Fruit fly (Drosophila melanogaster) whole organism, embryonic: ENCODE data around the gene CG1738.

ENCODE experiments used
- Adf1 ChIP-seq: fragments of 200-800 bp; sonication (Bioruptor generic); IDR thresholded peaks from 2 replicates; pipeline ENCODE4 v1.3.6; 2022; ENCODE audit warnings: missing biosample characterization, missing genetic modification characterization
- Antp ChIP-seq: fragments of 200-800 bp; sonication (Bioruptor generic); optimal IDR thresholded peaks from 3 replicates; lab custom pipeline; 2016; ENCODE audit warnings: missing biosample characterization, missing genetic modification characterization
- C15 ChIP-seq: fragments of 200-800 bp; sonication (Bioruptor generic); IDR thresholded peaks from 3 replicates; pipeline ENCODE4 v1.3.6; 2022; ENCODE audit warnings: missing biosample characterization, missing genetic modification characterization
- CG10267 ChIP-seq: fragments of 200-800 bp; sonication (Bioruptor generic); optimal IDR thresholded peaks from 2 replicates; lab custom pipeline; 2018; ENCODE audit warnings: missing biosample characterization, mild to moderate bottlenecking, missing genetic modification characterization, moderate library complexity
- CG10321 ChIP-seq: fragments of 200-800 bp; sonication (Bioruptor generic); IDR thresholded peaks from 2 replicates; pipeline ENCODE4 v1.3.6; 2022; ENCODE audit warnings: missing biosample characterization, missing genetic modification characterization
- CG10543 ChIP-seq: fragments of 200-800 bp; sonication (Bioruptor generic); optimal IDR thresholded peaks from 3 replicates; lab custom pipeline; 2017; ENCODE audit warnings: missing biosample characterization, mild to moderate bottlenecking, missing genetic modification characterization, moderate library complexity
- CG13296 ChIP-seq: fragments of 200-800 bp; sonication (Bioruptor generic); optimal IDR thresholded peaks from 3 replicates; lab custom pipeline; 2018; ENCODE audit warnings: missing biosample characterization, mild to moderate bottlenecking, missing genetic modification characterization
- CG16779 ChIP-seq: fragments of 200-800 bp; sonication (Bioruptor generic); IDR thresholded peaks from 2 replicates; pipeline ENCODE4 v1.3.6; 2022; ENCODE audit warnings: missing biosample characterization, missing genetic modification characterization
- CG16813 ChIP-seq: fragments of 200-800 bp; sonication (Bioruptor generic); IDR thresholded peaks from 3 replicates; pipeline ENCODE4 v1.3.6; 2022; ENCODE audit warnings: missing biosample characterization, missing genetic modification characterization; ENCODE audit not compliant: partially characterized antibody
- CG16815 ChIP-seq: fragments of 200-800 bp; sonication (Bioruptor generic); optimal IDR thresholded peaks from 3 replicates; lab custom pipeline; 2017; ENCODE audit warnings: missing biosample characterization, mild to moderate bottlenecking, missing genetic modification characterization
- CG17186 ChIP-seq: fragments of 200-800 bp; sonication (Bioruptor generic); optimal IDR thresholded peaks from 3 replicates; lab custom pipeline; 2017; ENCODE audit warnings: missing biosample characterization, missing genetic modification reagents, missing genetic modification characterization
- CG18262 ChIP-seq: fragments of 200-800 bp; optimal IDR thresholded peaks from 3 replicates; lab custom pipeline; 2019; ENCODE audit warnings: missing biosample characterization, mild to moderate bottlenecking, missing genetic modification characterization, moderate library complexity
- CG18619 ChIP-seq: fragments of 200-800 bp; sonication (Bioruptor generic); optimal IDR thresholded peaks from 3 replicates; lab custom pipeline; 2017; ENCODE audit warnings: missing biosample characterization, mild to moderate bottlenecking, missing genetic modification characterization
- CG2712 ChIP-seq: fragments of 200-800 bp; optimal IDR thresholded peaks from 3 replicates; lab custom pipeline; 2019; ENCODE audit warnings: missing biosample characterization, mild to moderate bottlenecking, missing genetic modification characterization, moderate library complexity
- CG31388 ChIP-seq: fragments of 200-800 bp; sonication (Bioruptor generic); optimal IDR thresholded peaks from 2 replicates; lab custom pipeline; 2016; ENCODE audit warnings: missing biosample characterization, missing genetic modification characterization
- CG42726 ChIP-seq: fragments of 200-800 bp; sonication (Bioruptor generic); IDR thresholded peaks from 2 replicates; pipeline ENCODE4 v1.3.6; 2022; ENCODE audit warnings: missing biosample characterization, missing genetic modification characterization; ENCODE audit not compliant: partially characterized antibody
- CG8944 ChIP-seq: fragments of 200-800 bp; sonication (Bioruptor generic); optimal IDR thresholded peaks from 3 replicates; lab custom pipeline; 2016; ENCODE audit warnings: missing biosample characterization, missing genetic modification characterization
- CHES-1-like ChIP-seq: fragments of 200-800 bp; sonication (Bioruptor generic); optimal IDR thresholded peaks from 2 replicates; lab custom pipeline; 2016; ENCODE audit warnings: missing biosample characterization, missing genetic modification characterization
- Chrac-16 ChIP-seq: fragments of 200-800 bp; sonication (Bioruptor generic); optimal IDR thresholded peaks from 3 replicates; lab custom pipeline; 2016; ENCODE audit warnings: missing biosample characterization, missing genetic modification characterization
- CkIIα-i1 ChIP-seq: fragments of 200-800 bp; sonication (Bioruptor generic); IDR thresholded peaks from 2 replicates; pipeline ENCODE4 v1.3.6; 2022; ENCODE audit warnings: missing biosample characterization, missing genetic modification characterization
- Dbx ChIP-seq: fragments of 200-800 bp; sonication (Bioruptor generic); IDR thresholded peaks from 3 replicates; pipeline ENCODE4 v1.3.6; 2022; ENCODE audit warnings: missing biosample characterization, missing genetic modification characterization
- Eip74EF ChIP-seq, 2 experiments: fragments of 200-800 bp in 1 of 2; fragments of >200 bp in 1 of 2; sonication (Bioruptor generic) in 1 of 2; optimal IDR thresholded peaks; 2 replicates each; lab custom pipeline; 2017 to 2019; ENCODE audit warnings: missing biosample characterization in 2 of 2, missing genetic modification characterization in 2 of 2, mild to moderate bottlenecking in 1 of 2, moderate library complexity in 1 of 2
- Fer2 ChIP-seq: fragments of 200-800 bp; sonication (Bioruptor generic); optimal IDR thresholded peaks from 2 replicates; lab custom pipeline; 2018; ENCODE audit warnings: missing biosample characterization, mild to moderate bottlenecking, missing genetic modification characterization, moderate library complexity
- Gug ChIP-seq: fragments of 200-800 bp; sonication (Bioruptor generic); IDR thresholded peaks from 4 replicates; pipeline ENCODE4 v1.3.6; 2022; ENCODE audit warnings: missing biosample characterization, missing genetic modification characterization
- HLH4C ChIP-seq: fragments of 200-800 bp; sonication (Bioruptor generic); IDR thresholded peaks from 3 replicates; pipeline ENCODE4 v1.3.6; 2022; ENCODE audit warnings: missing biosample characterization, missing genetic modification characterization; ENCODE audit not compliant: partially characterized antibody
- HLH54F ChIP-seq: fragments of 200-800 bp; sonication (Bioruptor generic); optimal IDR thresholded peaks from 3 replicates; lab custom pipeline; 2016; ENCODE audit warnings: missing biosample characterization, missing genetic modification characterization
- Mrtf ChIP-seq: fragments of 200-800 bp; sonication (Bioruptor generic); IDR thresholded peaks from 3 replicates; pipeline ENCODE4 v1.3.6; 2022; ENCODE audit warnings: missing biosample characterization, missing genetic modification characterization
- Myb ChIP-seq: fragments of 200-800 bp; sonication (Bioruptor generic); optimal IDR thresholded peaks from 2 replicates; lab custom pipeline; 2016; ENCODE audit warnings: missing biosample characterization, missing genetic modification characterization
- NC2α ChIP-seq: fragments of 200-800 bp; sonication (Bioruptor generic); optimal IDR thresholded peaks from 2 replicates; lab custom pipeline; 2016; ENCODE audit warnings: missing biosample characterization, missing genetic modification characterization
- NK7.1 ChIP-seq: fragments of 200-800 bp; sonication (Bioruptor generic); optimal IDR thresholded peaks from 3 replicates; lab custom pipeline; 2016; ENCODE audit warnings: missing biosample characterization, missing genetic modification characterization
- Neu2 ChIP-seq: fragments of 200-800 bp; sonication (Bioruptor generic); optimal IDR thresholded peaks from 3 replicates; lab custom pipeline; 2016; ENCODE audit warnings: missing biosample characterization, missing genetic modification characterization, borderline replicate concordance
- al ChIP-seq: fragments of 200-800 bp; sonication (Bioruptor generic); IDR thresholded peaks from 2 replicates; pipeline ENCODE4 v1.3.6; 2022; ENCODE audit warnings: missing biosample characterization, missing genetic modification characterization
- ara ChIP-seq: fragments of 200-800 bp; sonication (Bioruptor generic); IDR thresholded peaks from 2 replicates; pipeline ENCODE4 v1.3.6; 2022; ENCODE audit warnings: missing biosample characterization, missing genetic modification characterization
- bab2 ChIP-seq: fragments of 200-800 bp; sonication (Bioruptor generic); optimal IDR thresholded peaks from 2 replicates; lab custom pipeline; 2016; ENCODE audit warnings: missing biosample characterization, missing genetic modification characterization
- chn ChIP-seq: fragments of 200-800 bp; sonication (Bioruptor generic); optimal IDR thresholded peaks from 2 replicates; lab custom pipeline; 2016; ENCODE audit warnings: missing biosample characterization, missing genetic modification characterization
- crol ChIP-seq: fragments of 200-800 bp; sonication (Bioruptor generic); IDR thresholded peaks from 2 replicates; pipeline ENCODE4 v1.3.6; 2022; ENCODE audit warnings: missing biosample characterization, missing genetic modification characterization
- cwo ChIP-seq: fragments of 200-800 bp; sonication (Bioruptor generic); optimal IDR thresholded peaks from 3 replicates; lab custom pipeline; 2017; ENCODE audit warnings: missing biosample characterization, missing genetic modification characterization, mild to moderate bottlenecking, moderate library complexity, missing genetic modification reagents
- ems ChIP-seq: fragments of 200-800 bp; sonication (Bioruptor generic); optimal IDR thresholded peaks from 3 replicates; lab custom pipeline; 2016; ENCODE audit warnings: missing biosample characterization, missing genetic modification characterization
- eve ChIP-seq, 2 experiments: fragments of >200 bp; optimal IDR thresholded peaks; 2 replicates each; lab custom pipeline; 2017; ENCODE audit warnings: missing biosample characterization in 2 of 2, missing genetic modification characterization in 2 of 2
- fd102C ChIP-seq: fragments of 200-800 bp; sonication (Bioruptor generic); optimal IDR thresholded peaks from 2 replicates; lab custom pipeline; 2018; ENCODE audit warnings: missing biosample characterization, mild to moderate bottlenecking, missing genetic modification characterization, moderate library complexity
- gem ChIP-seq: fragments of 200-800 bp; sonication (Bioruptor generic); optimal IDR thresholded peaks from 2 replicates; lab custom pipeline; 2019; ENCODE audit warnings: missing biosample characterization, mild to moderate bottlenecking, missing genetic modification characterization, moderate library complexity
- gfzf ChIP-seq: fragments of 200-800 bp; sonication (Bioruptor generic); optimal IDR thresholded peaks from 2 replicates; lab custom pipeline; 2016; ENCODE audit warnings: missing biosample characterization, mild to moderate bottlenecking, missing genetic modification characterization, moderate library complexity
- gsb ChIP-seq: fragments of 200-800 bp; sonication (Bioruptor generic); IDR thresholded peaks from 2 replicates; pipeline ENCODE4 v1.3.6; 2022; ENCODE audit warnings: missing biosample characterization, missing genetic modification characterization
- kah ChIP-seq: fragments of 200-800 bp; sonication (Bioruptor generic); optimal IDR thresholded peaks from 2 replicates; lab custom pipeline; 2018; ENCODE audit warnings: missing biosample characterization, mild to moderate bottlenecking, missing genetic modification characterization
- pan ChIP-seq, 4 experiments: fragments of >200 bp in 3 of 4; fragments of 200-800 bp in 1 of 4; sonication (Bioruptor generic) in 1 of 4; optimal IDR thresholded peaks in 3 of 4; IDR thresholded peaks in 1 of 4; 2 replicates each; pipeline versions ENCODE4 v1.3.6 to Lab custom; 2017 to 2022; ENCODE audit warnings: missing biosample characterization in 2 of 4, missing genetic modification characterization in 2 of 4, mixed read lengths in 1 of 4
- sens ChIP-seq: fragments of 200-800 bp; sonication (Bioruptor generic); peaks from one replicate; lab custom pipeline; 2016; ENCODE audit warnings: missing biosample characterization, missing genetic modification characterization
- sna ChIP-seq: fragments of 200-800 bp; sonication (Bioruptor generic); IDR thresholded peaks from 2 replicates; pipeline ENCODE4 v1.3.6; 2022; ENCODE audit warnings: missing biosample characterization, missing genetic modification characterization; ENCODE audit not compliant: partially characterized antibody
- sug ChIP-seq: fragments of 200-800 bp; optimal IDR thresholded peaks from 2 replicates; lab custom pipeline; 2019; ENCODE audit warnings: missing biosample characterization, mild to moderate bottlenecking, missing genetic modification characterization, moderate library complexity
- tio ChIP-seq: fragments of 200-800 bp; sonication (Bioruptor generic); optimal IDR thresholded peaks from 2 replicates; lab custom pipeline; 2017; ENCODE audit warnings: missing biosample characterization, missing genetic modification characterization, inconsistent platforms
- tx ChIP-seq: fragments of 200-800 bp; sonication (Bioruptor generic); optimal IDR thresholded peaks from 2 replicates; lab custom pipeline; 2016; ENCODE audit warnings: missing biosample characterization, missing genetic modification characterization

The CG1738 gene

DNA sequence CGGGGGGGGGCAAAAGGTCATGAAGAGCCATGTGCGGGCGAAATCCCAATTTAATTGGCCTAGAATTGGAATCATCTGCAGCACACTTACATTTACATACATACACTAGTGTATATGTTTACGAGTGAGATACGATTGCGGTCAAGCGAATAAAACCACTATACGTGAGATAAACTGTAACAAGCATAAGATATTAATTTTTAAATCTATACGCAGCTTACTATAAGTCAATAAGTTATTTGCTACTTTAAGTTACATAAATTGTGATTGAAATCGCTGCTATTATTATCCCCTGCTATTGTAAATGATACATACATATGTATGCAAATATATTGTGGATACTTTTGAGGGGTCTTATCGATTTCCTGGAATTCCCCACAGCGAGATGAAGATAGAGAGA, 30.3 kb downstream of the CG1738 start (continued):
- TF ChIP-seq gfzf (no peak), Mrtf (GFP tag; lab: Robert Waterston, UW) (0 out of 3 replicates have a peak, but pooled peaks have one; percentile 20), CG16815 (GFP tag; lab: Kevin White, UChicago) (no peak), sens (peak; percentile 54), tx (GFP tag; lab: Kevin White, UChicago) (no peak), Adf1 (GFP tag; lab: Robert Waterston, UW) (no peak), pan (optimal IDR thresholded peaks at IDR 0.05; lab: Kevin White, UChicago) (no peak), pan (GFP tag; optimal IDR thresholded peaks at IDR 0.05 in 1 of 2, IDR thresholded peaks at IDR 0.05 in 1 of 2) (peak in 1 of 2 experiments; percentile 58), sug (tag; lab: Kevin White, UChicago) (peak; percentile 40), CG10543 (GFP tag; lab: Kevin White, UChicago) (no peak), CHES-1-like (GFP tag; lab: Kevin White, UChicago) (no peak), fd102C (no peak), Antp (GFP tag; lab: Kevin White, UChicago) (peak; percentile 1), CG8944 (no peak), eve (GFP tag; optimal IDR thresholded peaks at IDR 0.05; lab: Kevin White, UChicago) (no peak), chn (no peak), bab2 (GFP tag; lab: Kevin White, UChicago) (no peak), Eip74EF (GFP tag; optimal IDR thresholded peaks at IDR 0.05; lab: Kevin White, UChicago) (peak in 1 of 2 experiments; percentile 48), HLH4C (GFP tag; lab: Robert Waterston, UW) (no peak), cwo (GFP tag; lab: Kevin White, UChicago) (peak; percentile 45), Fer2 (tag; lab: Kevin White, UChicago) (peak; percentile 29), CG42726 (no peak), Neu2 (GFP tag; lab: Kevin White, UChicago) (no peak), CG18262 (tag; lab: Kevin White, UChicago) (peak; percentile 42), HLH54F (GFP tag; lab: Kevin White, UChicago) (no peak), CG31388 (no peak), ems (no peak), CG10267 (tag; lab: Kevin White, UChicago) (peak; percentile 10), CG13296 (peak; percentile 51), CkIIα-i1 (GFP tag; lab: Robert Waterston, UW) (no peak), Myb (GFP tag; lab: Kevin White, UChicago) (no peak), Dbx (peak; percentile 58; the same call in 2 of the 3 replicates), tio (GFP tag; lab: Kevin White, UChicago) (no peak), kah (GFP tag; lab: Kevin White, UChicago) (no peak), Chrac-16 (peak; percentile 12), CG17186 (GFP tag; lab: Kevin White, UChicago) (no peak), CG16779 (GFP tag; lab: Robert Waterston, UW) (no peak), sna (GFP tag; lab: Robert Waterston, UW) (no peak), Gug (no peak), crol (GFP tag; lab: Robert Waterston, UW) (no peak), ara (GFP tag; lab: Robert Waterston, UW) (peak; percentile 42; the same call in 1 of the 2 replicates), al (peak; percentile 27; the same call in 1 of the 2 replicates), CG2712 (tag; lab: Kevin White, UChicago) (peak; percentile 50), gsb (GFP tag; lab: Robert Waterston, UW) (no peak), gem (tag; lab: Kevin White, UChicago) (peak; percentile 55), C15 (GFP tag; lab: Robert Waterston, UW) (no peak), CG10321 (GFP tag; lab: Robert Waterston, UW) (peak; percentile 33; the same call in 1 of the 2 replicates), NC2α (GFP tag; lab: Kevin White, UChicago) (no peak), CG16813 (GFP tag; lab: Robert Waterston, UW) (no peak), NK7.1 (GFP tag; lab: Kevin White, UChicago) (no peak), CG18619 (peak; percentile 14)
